Fruit fly (Drosophila melanogaster) S2 (cell line): ENCODE data around the gene CG32022.

Experiments
- CG8478 ChIP-seq: fragments of >200 bp; optimal IDR thresholded peaks from 2 replicates; lab custom pipeline; 2018
- CTCF ChIP-seq, 2 experiments: fragments of >200 bp; optimal IDR thresholded peaks; 2 replicates each; lab custom pipeline; 2018

The CG32022 gene

DNA sequence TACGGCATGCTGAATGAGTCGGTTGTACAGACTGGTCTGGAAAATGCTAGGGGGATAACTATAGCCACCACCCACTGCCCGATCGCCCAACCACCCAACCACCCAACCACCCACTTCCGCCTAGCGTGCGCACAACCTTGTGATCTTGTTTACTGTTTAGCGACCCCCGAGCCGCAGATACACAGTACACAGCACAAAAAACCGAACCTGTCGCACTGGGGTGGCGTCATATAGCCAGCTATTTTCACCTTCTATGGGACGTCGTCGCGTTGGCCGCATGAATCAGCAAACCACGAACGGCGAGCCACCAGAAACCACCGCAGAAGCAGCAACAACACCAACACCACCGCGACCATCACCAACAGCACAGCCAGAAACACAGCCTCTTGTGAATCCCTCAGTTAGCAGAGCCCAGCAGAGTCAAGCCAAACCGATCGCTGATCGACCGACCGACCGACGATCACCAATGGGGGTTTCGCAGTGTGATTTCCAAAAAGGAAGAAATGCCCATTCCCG is 46.0 kb downstream of the CG32022 start:
- TF ChIP-seq CTCF (optimal IDR thresholded peaks at IDR 0.05; lab: Kevin White, UChicago): no peak
- no peak for TF ChIP-seq CG8478 (lab: Kevin White, UChicago)

DNA sequence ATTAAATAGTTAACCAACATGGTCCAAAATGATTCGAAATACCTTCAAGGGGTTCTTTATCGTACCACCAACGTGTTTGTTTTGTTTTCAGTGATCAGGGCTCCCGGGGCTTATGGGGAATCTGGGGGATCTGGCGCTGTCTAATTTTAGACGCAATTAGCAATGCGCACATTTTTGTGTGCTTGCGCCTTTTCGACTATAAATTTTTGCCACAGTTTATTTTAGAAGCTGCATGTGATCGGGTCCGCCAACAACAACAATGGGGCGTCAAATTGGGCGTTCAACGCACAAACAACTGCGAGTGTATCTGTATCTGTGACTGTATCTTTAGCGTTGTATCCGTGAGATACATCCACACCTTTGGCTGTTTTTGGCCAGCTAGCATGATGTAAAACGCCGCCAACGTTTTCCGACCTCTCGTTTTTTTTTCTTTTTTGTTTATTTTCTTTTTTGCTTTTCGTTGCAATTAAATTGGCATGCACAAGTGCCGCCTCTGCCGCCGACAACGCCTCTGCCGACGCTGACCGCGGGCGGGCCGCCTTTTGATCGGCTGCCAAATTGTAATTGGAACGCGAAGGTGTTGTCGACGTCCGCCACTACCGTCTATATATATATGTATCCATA is 47.6 kb downstream of the CG32022 start:
- TF ChIP-seq CG8478 (lab: Kevin White, UChicago) (no peak), CTCF (optimal IDR thresholded peaks at IDR 0.05; lab: Kevin White, UChicago) (no peak)

DNA sequence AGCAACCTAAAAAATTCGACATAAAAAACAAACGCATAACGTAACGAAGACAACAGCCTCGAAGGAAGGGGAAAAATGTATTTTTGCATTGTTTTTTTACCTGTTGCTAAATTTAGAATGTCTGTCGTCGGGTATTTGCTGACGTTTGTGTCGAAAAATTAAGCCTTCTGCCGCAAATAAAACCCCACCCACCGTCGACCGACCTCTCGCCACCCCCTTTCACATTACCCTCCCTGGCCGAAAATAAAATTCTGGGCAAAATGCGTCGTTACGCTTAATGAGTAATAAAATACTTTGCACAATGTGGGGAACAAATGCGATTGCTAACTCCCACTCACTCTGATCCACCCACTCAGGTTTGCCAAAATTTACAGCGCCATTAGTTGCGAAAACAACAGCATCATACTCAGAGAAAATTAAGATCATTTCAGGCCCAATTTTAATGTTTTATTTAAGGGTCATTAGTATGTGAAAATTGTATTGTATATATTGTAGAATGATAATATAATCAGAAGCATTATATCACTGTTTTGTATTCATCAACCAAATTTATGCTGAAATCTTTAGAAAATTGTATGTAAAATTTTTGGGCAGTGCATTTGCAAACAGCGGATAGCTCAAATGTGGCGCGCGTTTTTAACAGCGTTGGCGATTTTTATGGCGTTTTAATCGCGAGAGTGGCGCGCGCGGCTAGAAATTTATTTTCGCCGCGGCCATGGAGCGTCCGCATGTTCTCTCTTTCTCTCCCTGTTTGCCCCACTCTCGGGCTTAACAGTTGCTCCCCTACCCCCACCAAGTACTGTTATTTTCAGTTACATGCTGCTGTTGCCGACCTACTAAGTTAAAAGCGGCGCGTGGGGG is 48.6 kb downstream of the CG32022 start:
- TF ChIP-seq CTCF (optimal IDR thresholded peaks at IDR 0.05; lab: Kevin White, UChicago) (no peak), CG8478 (lab: Kevin White, UChicago) (no peak)

DNA sequence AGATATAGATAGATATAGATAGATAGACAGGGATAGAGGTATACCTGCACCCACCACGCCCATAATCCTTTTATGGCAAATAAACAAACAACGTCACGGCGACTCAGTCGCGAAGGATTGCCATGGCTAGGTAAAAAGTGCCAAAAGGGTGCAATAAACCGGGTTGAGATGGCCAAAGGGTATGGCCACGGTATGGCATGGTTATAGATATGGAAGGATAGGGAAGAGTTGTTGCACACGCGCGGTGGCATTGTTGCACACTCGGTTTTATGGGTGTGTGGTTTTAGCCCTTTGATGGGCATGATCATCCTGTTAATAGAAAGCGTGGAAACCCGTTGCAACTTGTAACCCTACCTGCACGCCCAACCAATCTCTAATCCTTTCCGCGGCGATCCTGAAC is 50.1 kb downstream of the CG32022 start:
- TF ChIP-seq CG8478 (lab: Kevin White, UChicago) (no peak), CTCF (optimal IDR thresholded peaks at IDR 0.05; lab: Kevin White, UChicago) (no peak)
